Fruit fly (Drosophila melanogaster) whole organism, embryonic: Measurements from ENCODE around the gene Rab14.

Experiments
- ATbp ChIP-seq: fragments of 200-800 bp; sonication (Bioruptor generic); optimal IDR thresholded peaks from 2 replicates; lab custom pipeline; 2017; ENCODE audit warnings: missing biosample characterization, mild to moderate bottlenecking, missing genetic modification characterization, missing genetic modification reagents
- Antp ChIP-seq: fragments of 200-800 bp; sonication (Bioruptor generic); optimal IDR thresholded peaks from 3 replicates; lab custom pipeline; 2016; ENCODE audit warnings: missing biosample characterization, missing genetic modification characterization
- Atf3 ChIP-seq: fragments of 200-800 bp; sonication (Bioruptor generic); optimal IDR thresholded peaks from 3 replicates; lab custom pipeline; 2016; ENCODE audit warnings: missing biosample characterization, missing genetic modification characterization
- B-H1 ChIP-seq: fragments of 200-800 bp; sonication (Bioruptor generic); IDR thresholded peaks from 3 replicates; pipeline ENCODE4 v1.3.6; 2022; ENCODE audit warnings: missing biosample characterization, missing genetic modification characterization
- CG10267 ChIP-seq: fragments of 200-800 bp; sonication (Bioruptor generic); optimal IDR thresholded peaks from 2 replicates; lab custom pipeline; 2018; ENCODE audit warnings: missing biosample characterization, mild to moderate bottlenecking, missing genetic modification characterization, moderate library complexity
- CG11247 ChIP-seq: fragments of 200-800 bp; sonication (Bioruptor generic); IDR thresholded peaks from 2 replicates; pipeline ENCODE4 v1.3.6; 2022; ENCODE audit warnings: missing biosample characterization, missing genetic modification characterization
- CG13424 ChIP-seq: fragments of 200-800 bp; sonication (Bioruptor generic); optimal IDR thresholded peaks from 2 replicates; lab custom pipeline; 2019; ENCODE audit warnings: missing biosample characterization, mild to moderate bottlenecking, missing genetic modification characterization, moderate library complexity
- CG13775 ChIP-seq: fragments of 200-800 bp; sonication (Bioruptor generic); optimal IDR thresholded peaks from 3 replicates; lab custom pipeline; 2017; ENCODE audit warnings: missing biosample characterization, mild to moderate bottlenecking, missing genetic modification characterization
- CG14667 ChIP-seq: fragments of 200-800 bp; sonication (Bioruptor generic); IDR thresholded peaks from 2 replicates; pipeline ENCODE4 v1.3.6; 2022; ENCODE audit warnings: missing biosample characterization, missing genetic modification characterization
- CG15011 ChIP-seq: fragments of 200-800 bp; sonication (Bioruptor generic); optimal IDR thresholded peaks from 3 replicates; lab custom pipeline; 2018; ENCODE audit warnings: missing biosample characterization, mild to moderate bottlenecking, missing genetic modification characterization
- CG15269 ChIP-seq: fragments of 200-800 bp; sonication (Bioruptor generic); optimal IDR thresholded peaks from 2 replicates; lab custom pipeline; 2018; ENCODE audit warnings: missing biosample characterization, mild to moderate bottlenecking, missing genetic modification characterization, moderate library complexity
- CG15479 ChIP-seq: fragments of 200-800 bp; sonication (Bioruptor generic); optimal IDR thresholded peaks from 3 replicates; lab custom pipeline; 2019; ENCODE audit warnings: missing biosample characterization, mild to moderate bottlenecking, missing genetic modification characterization, moderate library complexity
- CG15696 ChIP-seq: fragments of 200-800 bp; sonication (Bioruptor generic); optimal IDR thresholded peaks from 2 replicates; lab custom pipeline; 2019; ENCODE audit warnings: missing biosample characterization, mild to moderate bottlenecking, missing genetic modification characterization, moderate library complexity
- CG1792 ChIP-seq: fragments of 200-800 bp; sonication (Bioruptor generic); optimal IDR thresholded peaks from 2 replicates; lab custom pipeline; 2016; ENCODE audit warnings: missing biosample characterization, missing genetic modification characterization
- CG2129 ChIP-seq: fragments of 200-800 bp; sonication (Bioruptor generic); IDR thresholded peaks from 2 replicates; pipeline ENCODE4 v1.3.6; 2022; ENCODE audit warnings: missing biosample characterization, missing genetic modification characterization; ENCODE audit not compliant: partially characterized antibody
- CG31441 ChIP-seq: fragments of 200-800 bp; sonication (Bioruptor generic); IDR thresholded peaks from 2 replicates; pipeline ENCODE4 v1.3.6; 2022; ENCODE audit warnings: missing biosample characterization, missing genetic modification characterization
- CG33213 ChIP-seq: fragments of 200-800 bp; sonication (Bioruptor generic); optimal IDR thresholded peaks from 3 replicates; lab custom pipeline; 2016; ENCODE audit warnings: missing biosample characterization, missing genetic modification characterization
- CG34376 ChIP-seq: fragments of 200-800 bp; sonication (Bioruptor generic); optimal IDR thresholded peaks from 2 replicates; lab custom pipeline; 2018; ENCODE audit warnings: missing biosample characterization, mild to moderate bottlenecking, missing genetic modification characterization
- CG3726 ChIP-seq: fragments of 200-800 bp; sonication (Bioruptor generic); IDR thresholded peaks from 3 replicates; pipeline ENCODE4, ENCODE4 v1.3.6; 2022; ENCODE audit warnings: missing biosample characterization, missing genetic modification characterization
- CG42726 ChIP-seq: fragments of 200-800 bp; sonication (Bioruptor generic); IDR thresholded peaks from 2 replicates; pipeline ENCODE4 v1.3.6; 2022; ENCODE audit warnings: missing biosample characterization, missing genetic modification characterization; ENCODE audit not compliant: partially characterized antibody
- CG43689 ChIP-seq: fragments of 200-800 bp; sonication (Bioruptor generic); IDR thresholded peaks from 2 replicates; pipeline ENCODE4 v1.3.6; 2022; ENCODE audit warnings: missing biosample characterization, missing genetic modification characterization
- CG4404 ChIP-seq: fragments of 200-800 bp; sonication (Bioruptor generic); IDR thresholded peaks from 2 replicates; pipeline ENCODE4 v1.3.6; 2022; ENCODE audit warnings: missing biosample characterization, missing genetic modification characterization
- CG4730 ChIP-seq: fragments of 200-800 bp; sonication (Bioruptor generic); IDR thresholded peaks from 2 replicates; pipeline ENCODE4 v1.3.6; 2022; ENCODE audit warnings: missing biosample characterization, missing genetic modification characterization
- CG4854 ChIP-seq: fragments of 200-800 bp; sonication (Bioruptor generic); optimal IDR thresholded peaks from 2 replicates; lab custom pipeline; 2016; ENCODE audit warnings: missing biosample characterization, missing genetic modification characterization, inconsistent platforms
- CG6765 ChIP-seq: fragments of 200-800 bp; sonication (Bioruptor generic); optimal IDR thresholded peaks from 3 replicates; lab custom pipeline; 2017; ENCODE audit warnings: missing biosample characterization, mild to moderate bottlenecking, missing genetic modification characterization
- CG9215 ChIP-seq: fragments of 200-800 bp; sonication (Bioruptor generic); IDR thresholded peaks from 2 replicates; pipeline ENCODE4 v1.3.6; 2022; ENCODE audit warnings: missing biosample characterization, missing genetic modification characterization
- CG9876 ChIP-seq: fragments of 200-800 bp; sonication (Bioruptor generic); optimal IDR thresholded peaks from 2 replicates; lab custom pipeline; 2016; ENCODE audit warnings: missing biosample characterization, missing genetic modification characterization
- Chrac-16 ChIP-seq: fragments of 200-800 bp; sonication (Bioruptor generic); optimal IDR thresholded peaks from 3 replicates; lab custom pipeline; 2016; ENCODE audit warnings: missing biosample characterization, missing genetic modification characterization
- CkIIα-i1 ChIP-seq: fragments of 200-800 bp; sonication (Bioruptor generic); IDR thresholded peaks from 2 replicates; pipeline ENCODE4 v1.3.6; 2022; ENCODE audit warnings: missing biosample characterization, missing genetic modification characterization
- D19A ChIP-seq: fragments of 200-800 bp; optimal IDR thresholded peaks from 3 replicates; lab custom pipeline; 2019; ENCODE audit warnings: missing biosample characterization, mild to moderate bottlenecking, missing genetic modification characterization, moderate library complexity
- Mrtf ChIP-seq: fragments of 200-800 bp; sonication (Bioruptor generic); IDR thresholded peaks from 3 replicates; pipeline ENCODE4 v1.3.6; 2022; ENCODE audit warnings: missing biosample characterization, missing genetic modification characterization
- NC2β ChIP-seq: fragments of 200-800 bp; sonication (Bioruptor generic); optimal IDR thresholded peaks from 2 replicates; lab custom pipeline; 2016; ENCODE audit warnings: missing biosample characterization, missing genetic modification characterization
- Nf-YB ChIP-seq: fragments of 200-800 bp; sonication (Bioruptor generic); optimal IDR thresholded peaks from 3 replicates; lab custom pipeline; 2019; ENCODE audit warnings: missing biosample characterization, mild to moderate bottlenecking, missing genetic modification characterization, moderate library complexity
- az2 ChIP-seq: fragments of 200-800 bp; sonication (Bioruptor generic); optimal IDR thresholded peaks from 3 replicates; lab custom pipeline; 2016; ENCODE audit warnings: missing biosample characterization, missing genetic modification characterization
- dpn ChIP-seq, 2 experiments: fragments of 200-800 bp; sonication (Bioruptor generic); optimal IDR thresholded peaks; 3 replicates each; lab custom pipeline; 2016; ENCODE audit warnings: missing biosample characterization in 2 of 2, missing genetic modification characterization in 2 of 2
- ewg ChIP-seq: fragments of 200-800 bp; sonication (Bioruptor generic); optimal IDR thresholded peaks from 3 replicates; lab custom pipeline; 2017; ENCODE audit warnings: mild to moderate bottlenecking, missing biosample characterization, missing genetic modification reagents, missing genetic modification characterization
- exex ChIP-seq: fragments of 200-800 bp; sonication (Bioruptor generic); optimal IDR thresholded peaks from 4 replicates; lab custom pipeline; 2018; ENCODE audit warnings: missing biosample characterization, mild to moderate bottlenecking, missing genetic modification characterization, moderate library complexity
- fd96Cb ChIP-seq: fragments of 200-800 bp; sonication (Bioruptor generic); optimal IDR thresholded peaks from 2 replicates; lab custom pipeline; 2018; ENCODE audit warnings: missing biosample characterization, mild to moderate bottlenecking, missing genetic modification characterization, moderate library complexity
- grau ChIP-seq: fragments of 200-800 bp; optimal IDR thresholded peaks from 3 replicates; lab custom pipeline; 2019; ENCODE audit warnings: missing biosample characterization, mild to moderate bottlenecking, missing genetic modification characterization, moderate library complexity
- knrl ChIP-seq: fragments of 200-800 bp; sonication (Bioruptor generic); IDR thresholded peaks from 3 replicates; pipeline ENCODE4 v1.3.6; 2022; ENCODE audit warnings: missing biosample characterization, missing genetic modification characterization; ENCODE audit not compliant: partially characterized antibody
- lbe ChIP-seq: fragments of 200-800 bp; sonication (Bioruptor generic); optimal IDR thresholded peaks from 2 replicates; lab custom pipeline; 2016; ENCODE audit warnings: missing biosample characterization, mild to moderate bottlenecking, missing genetic modification characterization
- mld ChIP-seq: fragments of 200-800 bp; sonication (Bioruptor generic); IDR thresholded peaks from 3 replicates; pipeline ENCODE4 v1.3.6; 2022; ENCODE audit warnings: missing biosample characterization, missing genetic modification characterization; ENCODE audit not compliant: partially characterized antibody
- prd ChIP-seq, 3 experiments: fragments of >200 bp in 2 of 3; fragments of 200-800 bp in 1 of 3; sonication (Bioruptor generic) in 1 of 3; optimal IDR thresholded peaks in 2 of 3; IDR thresholded peaks in 1 of 3; 2 replicates in 2 of 3; 3 replicates in 1 of 3; pipeline versions ENCODE4 v1.3.6 to Lab custom; 2017 to 2022; ENCODE audit warnings: missing biosample characterization in 1 of 3, missing genetic modification characterization in 1 of 3
- pros ChIP-seq: fragments of 200-800 bp; sonication (Bioruptor generic); optimal IDR thresholded peaks from 3 replicates; lab custom pipeline; 2019; ENCODE audit warnings: missing biosample characterization, mild to moderate bottlenecking, missing genetic modification characterization, moderate library complexity
- slbo ChIP-seq: fragments of 200-800 bp; sonication (Bioruptor generic); IDR thresholded peaks from 2 replicates; pipeline ENCODE4 v1.3.6; 2022; ENCODE audit warnings: missing biosample characterization, missing genetic modification characterization
- sug ChIP-seq: fragments of 200-800 bp; optimal IDR thresholded peaks from 2 replicates; lab custom pipeline; 2019; ENCODE audit warnings: missing biosample characterization, mild to moderate bottlenecking, missing genetic modification characterization, moderate library complexity
- tin ChIP-seq: fragments of 200-800 bp; sonication (Bioruptor generic); optimal IDR thresholded peaks from 3 replicates; lab custom pipeline; 2016; ENCODE audit warnings: missing biosample characterization, missing genetic modification characterization
- z ChIP-seq: fragments of 200-800 bp; sonication (Bioruptor generic); IDR thresholded peaks from 3 replicates; pipeline ENCODE4 v1.3.6; 2022; ENCODE audit warnings: missing biosample characterization, missing genetic modification characterization

Gene Rab14

dm6 chr2L:14369933-14370776, 15.2 kb downstream of the Rab14 start (continued):
- TF ChIP-seq D19A (tag; lab: Kevin White, UChicago) = no peak
- no peak for TF ChIP-seq knrl (GFP tag; lab: Robert Waterston, UW)
- TF ChIP-seq lbe (GFP tag; lab: Kevin White, UChicago) = peak; percentile 86
- TF ChIP-seq CG31441 (GFP tag; lab: Robert Waterston, UW) = peak; percentile 67
- no peak for TF ChIP-seq CG2129
- peak; percentile 25 for TF ChIP-seq grau (tag; lab: Kevin White, UChicago)
- no peak for TF ChIP-seq CG42726
- no peak for TF ChIP-seq CG6765 (GFP tag; lab: Kevin White, UChicago)
- no peak for TF ChIP-seq CG15479 (GFP tag; lab: Kevin White, UChicago)
- TF ChIP-seq Antp (GFP tag; lab: Kevin White, UChicago) = peak; percentile 10
- TF ChIP-seq B-H1 (GFP tag; lab: Robert Waterston, UW) = no peak
- no peak for TF ChIP-seq tin
- no peak for TF ChIP-seq NC2β (GFP tag; lab: Kevin White, UChicago)
- TF ChIP-seq prd (optimal IDR thresholded peaks at IDR 0.05; lab: Kevin White, UChicago) = no peak
- peak; percentile 82 for TF ChIP-seq prd (GFP tag; IDR thresholded peaks at IDR 0.05; lab: Robert Waterston, UW)
- TF ChIP-seq CG15011 (GFP tag; lab: Kevin White, UChicago) = no peak
- peak; percentile 6 for TF ChIP-seq CG10267
- no peak for TF ChIP-seq CG4854 (GFP tag; lab: Kevin White, UChicago)
- no peak for TF ChIP-seq CG3726 (GFP tag; lab: Robert Waterston, UW)
- TF ChIP-seq sug (tag; lab: Kevin White, UChicago) = no peak
- no peak for TF ChIP-seq z (GFP tag; lab: Robert Waterston, UW)
- TF ChIP-seq CG43689 (GFP tag; lab: Robert Waterston, UW) = no peak
- TF ChIP-seq CG11247 (GFP tag; lab: Robert Waterston, UW) = no peak
- TF ChIP-seq Chrac-16 (GFP tag; lab: Kevin White, UChicago) = peak; percentile 6
- TF ChIP-seq CG34376 (GFP tag; lab: Kevin White, UChicago) = no peak
- TF ChIP-seq exex (tag; lab: Kevin White, UChicago) = no peak
- no peak for TF ChIP-seq mld (GFP tag; lab: Robert Waterston, UW)
- TF ChIP-seq CG15269 = peak; percentile 26
- TF ChIP-seq CkIIα-i1 (GFP tag; lab: Robert Waterston, UW) = no peak
- TF ChIP-seq fd96Cb (tag; lab: Kevin White, UChicago) = peak; percentile 41
- peak; percentile 4 for TF ChIP-seq CG13775
- TF ChIP-seq CG4730 (GFP tag; lab: Robert Waterston, UW) = peak; percentile 17; the same call in 1 of the 2 replicates
- TF ChIP-seq CG9876 = no peak
- 0 out of 3 replicates have a peak, but pooled peaks have one; percentile 18 for TF ChIP-seq Mrtf (GFP tag; lab: Robert Waterston, UW)
- peak; percentile 43 for TF ChIP-seq az2 (GFP tag; lab: Kevin White, UChicago)
- TF ChIP-seq CG33213 (GFP tag; lab: Kevin White, UChicago) = no peak
- peak; percentile 25 for TF ChIP-seq ATbp (GFP tag; lab: Kevin White, UChicago)
- TF ChIP-seq dpn (GFP tag; optimal IDR thresholded peaks at IDR 0.05; lab: Kevin White, UChicago) = no peak
- no peak for TF ChIP-seq slbo (GFP tag; lab: Robert Waterston, UW)
- peak; percentile 41; the same call in 1 of the 2 replicates for TF ChIP-seq CG4404
- peak; percentile 26 for TF ChIP-seq Atf3 (GFP tag; lab: Kevin White, UChicago)
- no peak for TF ChIP-seq CG1792 (GFP tag; lab: Kevin White, UChicago)
- TF ChIP-seq ewg (GFP tag; lab: Kevin White, UChicago) = peak; percentile 20
- TF ChIP-seq CG13424 = peak; percentile 4
- TF ChIP-seq CG15696 (tag; lab: Kevin White, UChicago) = no peak
- TF ChIP-seq CG14667 (GFP tag; lab: Robert Waterston, UW) = 0 out of 2 replicates have a peak, but pooled peaks have one; percentile 14
- TF ChIP-seq pros = no peak
- TF ChIP-seq Nf-YB (GFP tag; lab: Kevin White, UChicago) = no peak
- no peak for TF ChIP-seq CG9215
